Fruit fly (Drosophila melanogaster) whole organism, embryonic: ENCODE measurements around the gene CG15382.

ENCODE experiments used
- Ada2b ChIP-seq: fragments of 200-800 bp; sonication (Bioruptor generic); IDR thresholded peaks from 2 replicates; pipeline ENCODE4 v1.3.6; 2022; ENCODE audit warnings: missing biosample characterization, missing genetic modification characterization
- CG10147 ChIP-seq: fragments of 200-800 bp; sonication (Bioruptor generic); optimal IDR thresholded peaks from 2 replicates; lab custom pipeline; 2019; ENCODE audit warnings: missing biosample characterization, mild to moderate bottlenecking, missing genetic modification characterization, moderate library complexity
- CG13424 ChIP-seq: fragments of 200-800 bp; sonication (Bioruptor generic); optimal IDR thresholded peaks from 2 replicates; lab custom pipeline; 2019; ENCODE audit warnings: missing biosample characterization, mild to moderate bottlenecking, missing genetic modification characterization, moderate library complexity
- CG14014 ChIP-seq: fragments of 200-800 bp; sonication (Bioruptor generic); IDR thresholded peaks from 2 replicates; pipeline ENCODE4 v1.3.6; 2022; ENCODE audit warnings: missing biosample characterization, missing genetic modification characterization
- CG14860 ChIP-seq: fragments of 200-800 bp; sonication (Bioruptor generic); IDR thresholded peaks from 3 replicates; pipeline ENCODE4 v1.3.6; 2022; ENCODE audit warnings: missing biosample characterization, missing genetic modification characterization; ENCODE audit not compliant: partially characterized antibody
- CG1602 ChIP-seq: fragments of 200-800 bp; sonication (Bioruptor generic); optimal IDR thresholded peaks from 3 replicates; lab custom pipeline; 2016; ENCODE audit warnings: missing biosample characterization, missing genetic modification characterization
- CG16779 ChIP-seq: fragments of 200-800 bp; sonication (Bioruptor generic); IDR thresholded peaks from 2 replicates; pipeline ENCODE4 v1.3.6; 2022; ENCODE audit warnings: missing biosample characterization, missing genetic modification characterization
- CG17328 ChIP-seq: fragments of 200-800 bp; sonication (Bioruptor generic); IDR thresholded peaks from 2 replicates; pipeline ENCODE4 v1.3.6; 2022; ENCODE audit warnings: missing biosample characterization, missing genetic modification characterization
- CG17912 ChIP-seq: fragments of 200-800 bp; sonication (Bioruptor generic); optimal IDR thresholded peaks from 2 replicates; lab custom pipeline; 2018; ENCODE audit warnings: missing biosample characterization, mild to moderate bottlenecking, missing genetic modification characterization
- CG18764 ChIP-seq: fragments of 200-800 bp; sonication (Bioruptor generic); optimal IDR thresholded peaks from 3 replicates; lab custom pipeline; 2016; ENCODE audit warnings: missing biosample characterization, missing genetic modification characterization
- CG2120 ChIP-seq: fragments of 200-800 bp; sonication (Bioruptor generic); optimal IDR thresholded peaks from 3 replicates; lab custom pipeline; 2016; ENCODE audit warnings: missing biosample characterization, missing genetic modification characterization
- CG2202 ChIP-seq: fragments of 200-800 bp; sonication (Bioruptor generic); optimal IDR thresholded peaks from 2 replicates; lab custom pipeline; 2018; ENCODE audit warnings: missing biosample characterization, mild to moderate bottlenecking, missing genetic modification characterization
- CG30403 ChIP-seq: fragments of 200-800 bp; sonication (Bioruptor generic); optimal IDR thresholded peaks from 3 replicates; lab custom pipeline; 2016; ENCODE audit warnings: missing biosample characterization, missing genetic modification characterization
- CG3281 ChIP-seq: fragments of 200-800 bp; sonication (Bioruptor generic); optimal IDR thresholded peaks from 3 replicates; lab custom pipeline; 2017; ENCODE audit warnings: missing biosample characterization, mild to moderate bottlenecking, missing genetic modification characterization
- CG3407 ChIP-seq: fragments of 200-800 bp; sonication (Bioruptor generic); optimal IDR thresholded peaks from 2 replicates; lab custom pipeline; 2018; ENCODE audit warnings: missing biosample characterization, mild to moderate bottlenecking, missing genetic modification characterization
- CG3838 ChIP-seq: fragments of 200-800 bp; sonication (Bioruptor generic); optimal IDR thresholded peaks from 3 replicates; lab custom pipeline; 2016; ENCODE audit warnings: missing biosample characterization, missing genetic modification characterization
- CG3847 ChIP-seq: fragments of 200-800 bp; sonication (Bioruptor generic); IDR thresholded peaks from 2 replicates; pipeline ENCODE4 v1.3.6; 2022; ENCODE audit warnings: missing biosample characterization, missing genetic modification characterization
- CG4282 ChIP-seq: fragments of 200-800 bp; sonication (Bioruptor generic); optimal IDR thresholded peaks from 2 replicates; lab custom pipeline; 2016; ENCODE audit warnings: missing biosample characterization, missing genetic modification characterization
- CG5953 ChIP-seq: fragments of 200-800 bp; sonication (Bioruptor generic); IDR thresholded peaks from 2 replicates; pipeline ENCODE4 v1.3.6; 2022; ENCODE audit warnings: missing biosample characterization, missing genetic modification characterization
- CG7928 ChIP-seq: fragments of 200-800 bp; sonication (Bioruptor generic); optimal IDR thresholded peaks from 2 replicates; lab custom pipeline; 2017; ENCODE audit warnings: missing biosample characterization, mild to moderate bottlenecking, missing genetic modification characterization
- CG8290 ChIP-seq, 3 experiments: fragments of 200-800 bp; sonication (Bioruptor generic); optimal IDR thresholded peaks; 2 replicates each; lab custom pipeline; 2016 to 2019; ENCODE audit warnings: missing biosample characterization in 3 of 3, missing genetic modification characterization in 3 of 3, mild to moderate bottlenecking in 2 of 3, moderate library complexity in 1 of 3
- CTCF ChIP-seq: fragments of 200-800 bp; sonication (Bioruptor generic); optimal IDR thresholded peaks from 2 replicates; lab custom pipeline; 2017; ENCODE audit warnings: missing biosample characterization, mild to moderate bottlenecking, missing genetic modification characterization, moderate library complexity
- Doc2 ChIP-seq: fragments of 200-800 bp; sonication (Bioruptor generic); IDR thresholded peaks from 2 replicates; pipeline ENCODE4 v1.3.6; 2022; ENCODE audit warnings: missing biosample characterization, missing genetic modification characterization
- Dp ChIP-seq: fragments of 200-800 bp; sonication (Bioruptor generic); optimal IDR thresholded peaks from 2 replicates; lab custom pipeline; 2018; ENCODE audit warnings: missing biosample characterization, mild to moderate bottlenecking, missing genetic modification characterization, moderate library complexity
- Fer3 ChIP-seq: fragments of 200-800 bp; sonication (Bioruptor generic); optimal IDR thresholded peaks from 2 replicates; lab custom pipeline; 2018; ENCODE audit warnings: missing biosample characterization, mild to moderate bottlenecking, missing genetic modification characterization, moderate library complexity
- HHEX ChIP-seq: fragments of 200-800 bp; sonication (Bioruptor generic); optimal IDR thresholded peaks from 3 replicates; lab custom pipeline; 2017; ENCODE audit warnings: missing biosample characterization, mild to moderate bottlenecking, missing genetic modification characterization, missing genetic modification reagents
- MTF-1 ChIP-seq: fragments of 200-800 bp; sonication (Bioruptor generic); optimal IDR thresholded peaks from 2 replicates; lab custom pipeline; 2018; ENCODE audit warnings: missing biosample characterization, mild to moderate bottlenecking, missing genetic modification characterization, borderline replicate concordance
- Mad ChIP-seq: fragments of 200-800 bp; sonication (Bioruptor generic); optimal IDR thresholded peaks from 2 replicates; lab custom pipeline; 2016; ENCODE audit warnings: missing biosample characterization, missing genetic modification characterization
- Neu2 ChIP-seq: fragments of 200-800 bp; sonication (Bioruptor generic); optimal IDR thresholded peaks from 3 replicates; lab custom pipeline; 2016; ENCODE audit warnings: missing biosample characterization, missing genetic modification characterization, borderline replicate concordance
- Oli ChIP-seq: fragments of 200-800 bp; sonication (Bioruptor generic); optimal IDR thresholded peaks from 2 replicates; lab custom pipeline; 2018; ENCODE audit warnings: missing biosample characterization, mild to moderate bottlenecking, missing genetic modification characterization, moderate library complexity
- Trl ChIP-seq, 3 experiments: fragments of >200 bp in 2 of 3; fragments of 200-800 bp in 1 of 3; sonication (Bioruptor generic) in 1 of 3; optimal IDR thresholded peaks; 2 replicates in 1 of 3; 3 replicates in 2 of 3; lab custom pipeline; 2016 to 2017; ENCODE audit warnings: missing biosample characterization in 1 of 3, missing genetic modification characterization in 1 of 3
- Xrp1 ChIP-seq: fragments of 200-800 bp; sonication (Bioruptor generic); IDR thresholded peaks from 2 replicates; pipeline ENCODE4 v1.3.6; 2022; ENCODE audit warnings: missing biosample characterization, missing genetic modification characterization
- ato ChIP-seq: fragments of 200-800 bp; sonication (Bioruptor generic); IDR thresholded peaks from 2 replicates; pipeline ENCODE4 v1.3.6; 2022; ENCODE audit warnings: missing biosample characterization, missing genetic modification characterization; ENCODE audit not compliant: partially characterized antibody
- da ChIP-seq: fragments of 200-800 bp; sonication (Bioruptor generic); optimal IDR thresholded peaks from 2 replicates; lab custom pipeline; 2016; ENCODE audit warnings: missing biosample characterization, missing genetic modification characterization
- ems ChIP-seq: fragments of 200-800 bp; sonication (Bioruptor generic); optimal IDR thresholded peaks from 3 replicates; lab custom pipeline; 2016; ENCODE audit warnings: missing biosample characterization, missing genetic modification characterization
- eve ChIP-seq, 2 experiments: fragments of >200 bp; optimal IDR thresholded peaks; 2 replicates each; lab custom pipeline; 2017; ENCODE audit warnings: missing biosample characterization in 2 of 2, missing genetic modification characterization in 2 of 2
- fru ChIP-seq: fragments of >200 bp; optimal IDR thresholded peaks from 2 replicates; lab custom pipeline; 2017
- grau ChIP-seq: fragments of 200-800 bp; optimal IDR thresholded peaks from 3 replicates; lab custom pipeline; 2019; ENCODE audit warnings: missing biosample characterization, mild to moderate bottlenecking, missing genetic modification characterization, moderate library complexity
- grn ChIP-seq: fragments of 200-800 bp; sonication (Bioruptor generic); optimal IDR thresholded peaks from 3 replicates; lab custom pipeline; 2017; ENCODE audit warnings: missing biosample characterization, missing genetic modification characterization
- mam ChIP-seq: fragments of 200-800 bp; sonication (Bioruptor generic); optimal IDR thresholded peaks from 3 replicates; lab custom pipeline; 2016; ENCODE audit warnings: missing biosample characterization, missing genetic modification characterization
- sc ChIP-seq, 3 experiments: fragments of >200 bp in 2 of 3; fragments of 200-800 bp in 1 of 3; sonication (Bioruptor generic) in 1 of 3; optimal IDR thresholded peaks; 2 replicates in 2 of 3; 3 replicates in 1 of 3; lab custom pipeline; 2017; ENCODE audit warnings: mild to moderate bottlenecking in 1 of 3, missing biosample characterization in 1 of 3, missing genetic modification characterization in 1 of 3, missing genetic modification reagents in 1 of 3
- sens-2 ChIP-seq: fragments of 200-800 bp; sonication (Bioruptor generic); IDR thresholded peaks from 2 replicates; pipeline ENCODE4 v1.3.6; 2022; ENCODE audit warnings: missing biosample characterization, missing genetic modification characterization
- sna ChIP-seq: fragments of 200-800 bp; sonication (Bioruptor generic); IDR thresholded peaks from 2 replicates; pipeline ENCODE4 v1.3.6; 2022; ENCODE audit warnings: missing biosample characterization, missing genetic modification characterization; ENCODE audit not compliant: partially characterized antibody
- sqz ChIP-seq: fragments of 200-800 bp; sonication (Bioruptor generic); optimal IDR thresholded peaks from 3 replicates; lab custom pipeline; 2018; ENCODE audit warnings: missing biosample characterization, mild to moderate bottlenecking, missing genetic modification characterization
- ssp ChIP-seq: fragments of 200-800 bp; sonication (Bioruptor generic); IDR thresholded peaks from 2 replicates; pipeline ENCODE4 v1.3.6; 2022; ENCODE audit warnings: missing biosample characterization, missing genetic modification characterization
- trem ChIP-seq: fragments of 200-800 bp; optimal IDR thresholded peaks from 3 replicates; lab custom pipeline; 2019; ENCODE audit warnings: missing biosample characterization, mild to moderate bottlenecking, missing genetic modification characterization, moderate library complexity
- wdn ChIP-seq: fragments of 200-800 bp; sonication (Bioruptor generic); IDR thresholded peaks from 2 replicates; pipeline ENCODE4 v1.3.6; 2022; ENCODE audit warnings: missing biosample characterization, missing genetic modification characterization
- yki ChIP-seq: fragments of >200 bp; optimal IDR thresholded peaks from 3 replicates; lab custom pipeline; 2018

Gene CG15382

dm6 chr2L:2177969-2178809, 22.6 kb downstream of the CG15382 start, which contains the start of gene aop (continued):
- TF ChIP-seq CG18764 (GFP tag; lab: Kevin White, UChicago): peak; percentile 24
- TF ChIP-seq fru (lab: Kevin White, UChicago): no peak
- no peak for TF ChIP-seq CG1602 (GFP tag; lab: Kevin White, UChicago)
- TF ChIP-seq CG17912 (GFP tag; lab: Kevin White, UChicago): peak; percentile 57
- TF ChIP-seq CG3281 (GFP tag; lab: Kevin White, UChicago): peak; percentile 11
- TF ChIP-seq CG14860 (GFP tag; lab: Robert Waterston, UW): no peak
- peak; percentile 5 for TF ChIP-seq CG3407 (GFP tag; lab: Kevin White, UChicago)
- TF ChIP-seq Neu2 (GFP tag; lab: Kevin White, UChicago): peak; percentile 6
- peak; percentile 61; the same call in 1 of the 2 replicates for TF ChIP-seq ato
- no peak for TF ChIP-seq CTCF (GFP tag; lab: Kevin White, UChicago)
- no peak for TF ChIP-seq CG13424 (tag; lab: Kevin White, UChicago)
- TF ChIP-seq CG3847 (GFP tag; lab: Robert Waterston, UW): no peak
- no peak for TF ChIP-seq sna (GFP tag; lab: Robert Waterston, UW)
- TF ChIP-seq CG3838 (GFP tag; lab: Kevin White, UChicago): peak; percentile 39
- TF ChIP-seq CG17328 (GFP tag; lab: Robert Waterston, UW): peak; percentile 56
- TF ChIP-seq Fer3 (tag; lab: Kevin White, UChicago): no peak
- peak; percentile 24 for TF ChIP-seq trem (tag; lab: Kevin White, UChicago)
- no peak for TF ChIP-seq CG16779 (GFP tag; lab: Robert Waterston, UW)
- peak; percentile 1; the same call in 1 of the 2 replicates for TF ChIP-seq ssp (GFP tag; lab: Robert Waterston, UW)
- peak; percentile 48 for TF ChIP-seq MTF-1 (GFP tag; lab: Kevin White, UChicago)
- TF ChIP-seq Mad: no peak
- TF ChIP-seq Doc2 (GFP tag; lab: Robert Waterston, UW): no peak
- TF ChIP-seq sqz (GFP tag; lab: Kevin White, UChicago): peak; percentile 53
- no peak for TF ChIP-seq Dp (GFP tag; lab: Kevin White, UChicago)
- TF ChIP-seq CG4282 (GFP tag; lab: Kevin White, UChicago): no peak
- no peak for TF ChIP-seq da (GFP tag; lab: Kevin White, UChicago)
- TF ChIP-seq CG2202 (tag; lab: Kevin White, UChicago): peak; percentile 10
- no peak for TF ChIP-seq HHEX (GFP tag; lab: Kevin White, UChicago)
- TF ChIP-seq ems (GFP tag; lab: Kevin White, UChicago): peak; percentile 7
- TF ChIP-seq CG7928 (GFP tag; lab: Kevin White, UChicago): no peak

DNA sequence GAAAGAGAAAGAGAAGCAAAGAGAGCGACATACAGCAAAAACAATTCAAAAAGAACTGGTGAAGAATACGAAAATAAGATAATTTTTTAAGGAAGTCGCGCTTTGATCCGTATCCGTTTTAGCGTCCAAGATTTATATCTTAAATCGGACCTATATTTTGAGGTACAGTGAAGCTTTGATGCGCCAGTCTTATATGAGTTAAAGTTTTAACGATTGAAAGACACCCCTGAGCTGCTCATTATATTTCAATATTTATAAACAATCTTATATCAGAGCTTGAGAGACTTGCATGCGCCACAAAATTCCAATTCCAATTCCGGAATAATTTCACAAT, 23.2 kb downstream of the CG15382 start:
- TF ChIP-seq Xrp1 (GFP tag; lab: Robert Waterston, UW): no peak; the same call in 1 of the 2 replicates
- TF ChIP-seq Fer3 (tag; lab: Kevin White, UChicago): no peak
- TF ChIP-seq CG5953 (GFP tag; lab: Robert Waterston, UW): 0 out of 2 replicates have a peak, but pooled peaks have one; percentile 20
- peak; percentile 4 for TF ChIP-seq CG30403 (GFP tag; lab: Kevin White, UChicago)
- TF ChIP-seq Oli (tag; lab: Kevin White, UChicago): peak; percentile 3
- peak; percentile 46; the same call in 1 of the 2 replicates for TF ChIP-seq wdn (GFP tag; lab: Robert Waterston, UW)
- TF ChIP-seq sens-2 (GFP tag; lab: Robert Waterston, UW): no peak
- TF ChIP-seq grn (GFP tag; lab: Kevin White, UChicago): peak; percentile 50
- peak; percentile 15 for TF ChIP-seq yki (lab: Kevin White, UChicago)
- peak; percentile 82 to 85 for TF ChIP-seq Trl (optimal IDR thresholded peaks at IDR 0.05; lab: Kevin White, UChicago)
- TF ChIP-seq Trl (GFP tag; optimal IDR thresholded peaks at IDR 0.05; lab: Kevin White, UChicago): no peak
- peak; percentile 18 for TF ChIP-seq CG2120
- TF ChIP-seq CG14014 (GFP tag; lab: Robert Waterston, UW): 0 out of 2 replicates have a peak, but pooled peaks have one; percentile 4
- TF ChIP-seq CG10147 (GFP tag; lab: Kevin White, UChicago): no peak
- no peak for TF ChIP-seq CG14860 (GFP tag; lab: Robert Waterston, UW)
- peak; percentile 75 for TF ChIP-seq grau (tag; lab: Kevin White, UChicago)
- TF ChIP-seq sc (optimal IDR thresholded peaks at IDR 0.05; lab: Kevin White, UChicago): no peak
- no peak for TF ChIP-seq sc (GFP tag; optimal IDR thresholded peaks at IDR 0.05; lab: Kevin White, UChicago)
- TF ChIP-seq eve (GFP tag; optimal IDR thresholded peaks at IDR 0.05; lab: Kevin White, UChicago): peak in 1 of 2 experiments; percentile 23
- no peak for TF ChIP-seq CG8290 (GFP tag; optimal IDR thresholded peaks at IDR 0.05; lab: Kevin White, UChicago)
- TF ChIP-seq CG8290 (tag; optimal IDR thresholded peaks at IDR 0.05; lab: Kevin White, UChicago): no peak
- TF ChIP-seq Ada2b (GFP tag; lab: Robert Waterston, UW): peak; percentile 21; the same call in 1 of the 2 replicates
- TF ChIP-seq mam (GFP tag; lab: Kevin White, UChicago): no peak
